Worm (Caenorhabditis elegans): ENCODE measurements around the gene col-170.

col-170 gene

DNA sequence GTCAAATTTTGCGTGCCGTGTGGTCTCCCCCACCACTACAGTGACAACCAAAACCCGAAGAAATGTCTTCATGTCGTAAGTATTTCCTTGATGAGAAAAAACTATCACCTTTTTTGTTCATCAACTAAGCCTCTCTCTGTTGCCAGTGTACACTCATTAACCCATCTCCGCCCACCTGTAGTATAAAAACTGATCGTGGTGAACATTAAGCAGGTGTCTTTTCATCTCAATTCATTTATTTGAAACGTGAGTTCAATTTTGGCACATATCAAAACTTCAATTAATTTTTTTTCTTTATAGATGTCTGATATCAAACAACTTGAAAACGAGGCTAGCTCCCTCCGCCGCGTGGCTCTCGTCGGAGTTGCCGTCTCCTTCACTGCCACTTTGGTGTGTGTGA, at the start of gene col-170:
col-170 (plus strand) TSS at position 301 of the 400 bp plus-strand sequence.
- no peak for TF ChIP-seq unc-62 (GFP tag; optimal IDR thresholded peaks at IDR 0.05)

DNA sequence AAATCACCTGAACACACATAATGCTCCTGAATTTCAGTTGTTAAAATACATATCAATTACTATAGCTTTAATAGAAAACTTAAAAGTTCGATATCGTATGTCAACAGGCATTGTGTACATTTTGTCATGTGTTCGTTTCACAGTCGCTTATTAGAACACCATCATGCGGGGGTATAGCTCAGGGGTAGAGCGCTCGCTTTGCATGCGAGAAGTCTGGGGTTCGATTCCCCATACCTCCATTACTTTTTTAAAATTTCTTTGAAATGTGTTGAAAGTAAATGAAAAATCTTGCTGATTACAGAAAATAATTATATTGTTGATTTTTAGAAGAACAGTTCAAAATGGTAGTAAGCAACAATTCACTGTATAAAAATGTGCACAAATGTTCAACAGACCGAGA, 45.4 kb upstream of the col-170 start:
- no peak for TF ChIP-seq unc-62 (GFP tag; optimal IDR thresholded peaks at IDR 0.05)

DNA sequence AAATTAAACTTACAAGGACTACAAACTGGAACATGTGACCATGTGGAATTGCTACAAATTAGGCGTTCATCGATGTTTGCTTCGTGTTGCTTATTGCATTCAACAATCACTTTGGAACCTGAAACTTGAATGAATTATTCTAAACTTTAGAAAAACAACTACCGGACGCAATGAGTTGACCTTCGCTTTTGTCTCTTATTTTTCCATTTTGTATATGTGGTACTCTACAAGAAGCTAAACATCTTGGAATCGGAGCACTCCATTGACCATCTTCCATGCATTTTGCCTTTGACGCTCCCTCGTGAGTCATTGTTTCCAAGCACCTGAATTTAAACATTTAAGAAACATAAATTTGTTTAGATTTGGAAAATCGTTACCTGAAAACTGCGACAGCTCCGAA, 42.5 kb upstream of the col-170 start:
- no peak for TF ChIP-seq unc-62 (GFP tag; optimal IDR thresholded peaks at IDR 0.05)

DNA sequence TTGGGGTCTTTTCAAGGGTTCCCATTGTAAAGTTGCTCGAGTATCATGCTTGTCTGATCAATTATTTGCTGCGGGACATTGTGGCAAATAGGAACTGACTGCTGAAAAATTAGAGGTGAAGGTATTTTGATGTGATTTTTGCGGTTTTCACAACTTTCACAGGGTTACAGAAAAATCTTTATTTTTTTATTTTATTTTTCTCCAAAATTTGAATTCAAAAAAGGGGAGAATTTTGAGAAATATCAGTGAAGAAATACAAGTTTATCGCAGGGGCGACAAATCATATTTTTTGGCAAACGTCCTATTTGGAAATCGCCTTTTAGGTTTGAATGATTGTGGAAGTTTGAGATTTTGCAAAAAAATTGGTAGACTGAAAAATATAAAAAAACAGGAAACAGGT, 39.9 kb upstream of the col-170 start, which contains the start of gene lev-9:
lev-9 (minus strand) TSS at position 101 of the 400 bp plus-strand sequence.
- no peak for TF ChIP-seq unc-62 (GFP tag; optimal IDR thresholded peaks at IDR 0.05)

DNA sequence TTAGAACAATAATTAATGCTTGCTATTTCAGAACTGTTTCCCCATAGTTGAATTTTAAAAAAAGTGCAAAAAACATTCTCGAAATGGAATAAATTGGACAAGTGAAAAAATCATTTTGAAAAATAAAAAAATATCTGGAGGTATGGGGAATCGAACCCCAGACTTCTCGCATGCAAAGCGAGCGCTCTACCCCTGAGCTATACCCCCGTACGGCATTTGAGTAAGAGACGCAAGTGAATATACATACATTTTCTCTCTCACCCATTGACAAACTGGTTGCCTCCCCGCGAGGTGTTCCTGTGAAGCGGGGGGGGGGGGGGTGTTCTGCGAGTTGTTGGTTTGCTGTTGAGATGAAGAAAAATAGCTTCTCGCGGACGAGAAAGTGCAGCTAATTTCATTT, 39.4 kb upstream of the col-170 start:
- no peak for TF ChIP-seq unc-62 (GFP tag; optimal IDR thresholded peaks at IDR 0.05)

DNA sequence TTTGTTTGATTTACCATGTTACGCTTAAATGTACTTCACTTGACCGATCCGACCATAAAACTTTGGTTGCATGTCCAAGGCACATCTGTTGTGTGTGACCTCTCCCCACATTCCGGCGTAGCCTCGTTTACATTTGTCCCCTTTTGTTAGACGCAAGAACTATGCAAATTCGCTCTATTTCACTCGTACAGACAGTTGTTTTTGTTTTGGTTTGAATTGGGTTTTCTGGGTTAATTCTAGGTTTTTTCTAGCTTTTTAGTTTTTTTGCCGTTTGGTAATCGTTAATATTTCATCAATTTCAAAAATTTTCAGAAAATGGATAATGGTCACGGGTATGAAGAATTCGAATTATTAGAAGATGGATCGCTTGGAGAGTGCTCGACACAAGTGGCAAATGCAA, 38.7 kb upstream of the col-170 start, which contains the start of gene mom-1:
mom-1 (plus strand) TSS at position 301 of the 400 bp plus-strand sequence.
- TF ChIP-seq unc-62 (GFP tag; optimal IDR thresholded peaks at IDR 0.05): no peak

DNA sequence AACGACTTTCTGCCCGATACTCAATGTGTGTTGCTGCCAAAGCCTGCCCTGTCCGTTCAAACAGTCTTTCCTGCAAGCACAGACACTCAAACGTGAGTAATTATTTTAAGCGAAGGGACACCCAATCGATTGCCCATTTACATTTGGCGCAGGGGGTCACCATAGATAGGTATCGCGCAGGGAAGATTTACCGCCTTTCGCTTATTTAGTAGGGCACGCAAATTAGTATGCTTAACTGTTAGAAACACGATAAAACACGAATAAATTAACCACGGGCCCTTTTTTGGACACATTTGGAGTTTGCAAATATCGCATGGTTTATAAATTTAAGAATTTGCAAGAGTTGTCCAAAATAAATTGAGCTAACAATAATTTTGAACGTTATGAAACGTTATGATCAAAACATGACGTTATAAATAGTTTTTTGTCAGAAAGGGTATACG, 35.1 kb upstream of the col-170 start:
- TF ChIP-seq unc-62 (GFP tag; optimal IDR thresholded peaks at IDR 0.05): peak; percentile 59

DNA sequence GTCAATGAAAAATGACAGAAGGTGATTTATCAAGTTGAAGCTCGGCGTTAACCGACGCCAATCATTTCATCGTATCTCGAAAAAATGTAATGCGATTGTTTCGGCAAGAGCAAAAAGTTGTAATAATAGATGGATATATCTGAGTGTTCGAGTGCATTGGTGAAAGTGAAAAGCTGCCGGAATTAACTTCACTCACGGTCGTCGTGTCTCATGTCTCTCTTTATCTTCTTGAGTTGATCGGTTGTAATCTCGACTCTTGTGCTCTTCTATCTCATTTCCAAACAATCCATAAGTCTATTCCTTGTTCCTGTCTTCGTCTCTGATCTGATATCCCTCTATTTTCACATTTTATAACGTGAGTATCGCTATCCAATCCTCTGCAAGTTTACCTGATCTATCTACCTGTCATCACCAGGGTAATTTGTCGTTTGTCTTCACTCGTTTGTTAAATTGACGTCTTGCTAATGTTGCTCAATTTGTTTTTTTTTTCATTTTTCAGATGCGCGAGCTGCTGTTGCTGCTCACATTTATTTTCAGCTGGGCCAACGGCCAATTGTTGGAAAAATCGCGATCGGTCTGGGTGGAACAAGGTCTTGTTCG, 31.8 kb upstream of the col-170 start, which contains the start of gene cest-16:
cest-16 (plus strand) TSS at position 302 of the 600 bp plus-strand sequence.
- TF ChIP-seq unc-62 (GFP tag; optimal IDR thresholded peaks at IDR 0.05): no peak

DNA sequence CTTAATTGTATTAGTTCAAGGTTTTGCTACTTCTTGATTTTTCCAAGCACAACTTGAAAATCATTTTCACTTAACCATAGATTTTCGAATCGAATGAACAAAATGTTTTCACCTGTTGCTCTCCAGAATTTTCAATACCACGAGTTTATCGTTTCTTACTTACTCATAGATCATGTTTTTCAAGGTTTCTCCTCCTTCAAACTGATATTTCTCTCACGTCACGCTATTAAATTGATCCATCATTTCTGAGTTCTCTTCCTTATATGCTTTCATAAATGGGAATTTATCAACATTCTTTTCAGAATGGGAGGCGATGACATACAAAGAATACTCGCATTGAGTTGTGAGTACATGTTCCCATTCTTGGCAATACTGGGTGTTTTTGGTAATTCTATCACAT, 20.1 kb upstream of the col-170 start, which contains the start of gene npr-38:
npr-38 (plus strand) TSS at position 301 of the 400 bp plus-strand sequence.
- no peak for TF ChIP-seq unc-62 (GFP tag; optimal IDR thresholded peaks at IDR 0.05)

DNA sequence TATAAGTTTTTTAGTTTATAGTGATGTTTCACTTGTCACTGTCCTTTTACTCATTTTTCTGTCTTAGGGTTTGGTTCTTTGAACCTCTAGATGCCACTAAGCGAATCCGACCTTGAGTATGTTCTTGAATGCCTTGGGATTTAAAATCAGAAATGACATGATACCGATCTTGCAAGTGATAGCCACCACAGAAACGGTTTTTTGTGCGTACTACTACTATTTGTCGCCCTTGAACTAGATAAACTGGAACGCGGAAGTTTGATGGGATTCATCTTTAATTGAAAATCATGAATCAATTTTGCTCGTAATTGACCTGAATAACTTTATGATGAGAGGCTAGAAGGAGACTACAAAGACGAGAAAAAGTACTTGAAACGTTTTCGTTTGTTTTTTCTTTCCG, 12.7 kb upstream of the col-170 start:
- no peak for TF ChIP-seq unc-62 (GFP tag; optimal IDR thresholded peaks at IDR 0.05)

DNA sequence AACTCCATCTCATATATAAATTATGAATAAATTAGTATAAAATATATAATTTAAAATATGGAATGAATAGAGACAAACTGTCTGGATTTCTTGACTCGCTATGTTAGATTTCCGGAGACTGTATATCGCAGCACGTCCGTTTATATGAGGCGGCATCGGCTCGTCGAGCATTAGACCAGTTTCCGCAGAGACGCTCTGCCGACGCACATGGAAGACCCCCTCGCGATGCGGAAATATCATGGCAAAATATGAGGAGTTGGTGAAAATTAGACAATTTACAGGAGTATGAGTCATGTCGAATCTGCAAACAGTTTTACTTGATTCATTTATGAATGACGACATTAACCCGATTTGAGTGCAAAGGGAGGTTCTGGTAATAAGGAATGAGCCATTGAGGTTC, 12.0 kb upstream of the col-170 start, which contains the start of gene chtb-3:
chtb-3 (minus strand) TSS at position 101 of the 400 bp plus-strand sequence.
- TF ChIP-seq unc-62 (GFP tag; optimal IDR thresholded peaks at IDR 0.05): no peak

DNA sequence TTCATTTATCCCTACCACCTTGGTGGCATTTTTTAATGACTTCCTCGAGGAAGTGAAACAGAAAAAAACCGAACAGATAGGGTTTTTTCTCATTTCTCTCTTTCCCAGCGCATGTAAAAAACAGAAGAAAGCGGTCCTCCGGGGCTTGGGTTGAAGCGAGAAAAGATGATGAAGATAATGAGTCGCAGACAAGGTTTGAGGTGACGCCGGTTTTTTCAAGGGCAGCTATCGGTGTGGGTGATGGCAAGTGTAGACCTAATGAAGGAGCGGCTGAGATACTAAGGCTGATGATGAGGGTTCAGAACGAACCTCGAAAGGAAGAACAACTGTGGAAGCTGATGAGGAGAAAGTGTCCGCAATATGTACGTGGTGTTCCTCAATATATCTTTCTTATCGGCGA, 10.6 kb upstream of the col-170 start:
- TF ChIP-seq unc-62 (GFP tag; optimal IDR thresholded peaks at IDR 0.05): no peak

DNA sequence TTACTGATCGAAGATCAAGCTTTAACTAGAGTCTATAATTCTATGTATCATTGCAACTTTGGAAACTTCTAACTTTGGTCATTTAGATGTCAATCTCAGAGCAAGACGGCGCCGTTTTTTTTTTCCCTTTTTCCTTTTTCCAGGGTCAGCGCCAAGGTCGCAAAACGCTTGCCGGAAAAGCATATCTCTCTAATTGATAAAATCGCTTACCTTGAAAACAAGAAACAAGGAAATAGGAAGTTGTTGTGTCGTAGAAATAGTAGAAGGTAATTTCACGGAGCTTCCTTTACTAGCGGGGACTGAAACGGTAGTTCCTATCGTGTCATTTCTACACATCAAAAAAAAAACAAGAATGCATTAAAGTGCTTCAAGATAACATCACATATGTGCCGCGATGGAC, 10.1 kb upstream of the col-170 start:
- TF ChIP-seq unc-62 (GFP tag; optimal IDR thresholded peaks at IDR 0.05): no peak

DNA sequence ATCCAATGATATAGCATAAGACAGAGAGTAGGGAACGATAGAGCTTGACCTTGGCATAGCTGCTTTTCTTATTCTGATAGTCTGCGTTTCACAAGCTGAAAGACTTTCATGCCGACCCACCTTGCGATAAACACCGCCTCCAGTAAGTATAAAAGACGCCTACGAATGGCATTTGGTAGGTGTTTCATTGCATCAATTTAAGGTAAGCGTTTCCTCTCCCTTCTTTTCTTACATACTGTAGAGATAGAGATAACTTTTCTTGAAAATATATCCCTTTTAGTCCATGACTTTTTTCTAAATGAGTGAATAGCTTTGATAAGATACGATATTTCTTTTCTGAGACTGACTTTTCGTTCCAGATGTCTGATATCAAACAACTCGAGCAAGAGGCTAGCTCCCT, 8.4 kb upstream of the col-170 start, which contains the start of gene col-167:
col-167 (plus strand) TSS at position 360 of the 400 bp plus-strand sequence.
- no peak for TF ChIP-seq unc-62 (GFP tag; optimal IDR thresholded peaks at IDR 0.05)

DNA sequence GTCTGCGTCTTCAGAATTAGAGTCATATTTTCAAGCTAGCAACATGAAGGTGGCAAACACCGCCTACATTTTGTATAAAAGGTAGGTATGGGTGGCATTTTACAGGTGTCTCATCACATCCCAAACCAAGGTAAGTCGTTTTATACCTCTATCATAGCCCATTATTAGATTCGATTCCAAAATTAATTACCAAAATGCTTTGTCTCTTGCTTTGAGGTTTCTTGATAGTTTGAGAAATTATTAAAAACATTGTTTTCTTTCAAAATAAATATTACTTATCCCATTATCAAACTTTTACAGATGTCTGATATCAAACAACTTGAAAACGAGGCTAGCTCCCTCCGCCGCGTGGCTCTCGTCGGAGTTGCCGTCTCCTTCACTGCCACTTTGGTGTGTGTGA, 5.4 kb upstream of the col-170 start, which contains the start of gene col-168:
col-168 (plus strand) TSS at position 301 of the 400 bp plus-strand sequence.
- no peak for TF ChIP-seq unc-62 (GFP tag; optimal IDR thresholded peaks at IDR 0.05)

DNA sequence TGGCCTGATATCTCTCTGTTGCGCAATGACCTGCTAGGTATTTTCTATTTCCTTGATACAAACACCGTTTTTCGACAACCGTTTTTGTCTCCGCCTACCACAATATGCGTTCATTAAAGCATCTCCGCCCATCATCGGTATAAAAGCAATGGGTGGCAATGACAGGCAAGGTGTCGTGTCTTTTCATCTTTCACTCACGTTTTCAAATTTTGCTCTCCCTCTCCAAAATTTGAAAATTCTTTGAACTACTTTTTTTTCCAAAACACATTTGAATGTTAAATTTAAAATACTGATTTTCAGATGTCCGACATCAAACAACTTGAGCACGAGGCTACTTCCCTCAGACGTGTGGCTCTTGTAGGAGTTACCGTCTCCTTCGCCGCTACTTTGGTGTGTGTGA, 2.6 kb upstream of the col-170 start, which contains the start of gene col-169:
col-169 (plus strand) TSS at position 301 of the 400 bp plus-strand sequence.
- TF ChIP-seq unc-62 (GFP tag; optimal IDR thresholded peaks at IDR 0.05): no peak

DNA sequence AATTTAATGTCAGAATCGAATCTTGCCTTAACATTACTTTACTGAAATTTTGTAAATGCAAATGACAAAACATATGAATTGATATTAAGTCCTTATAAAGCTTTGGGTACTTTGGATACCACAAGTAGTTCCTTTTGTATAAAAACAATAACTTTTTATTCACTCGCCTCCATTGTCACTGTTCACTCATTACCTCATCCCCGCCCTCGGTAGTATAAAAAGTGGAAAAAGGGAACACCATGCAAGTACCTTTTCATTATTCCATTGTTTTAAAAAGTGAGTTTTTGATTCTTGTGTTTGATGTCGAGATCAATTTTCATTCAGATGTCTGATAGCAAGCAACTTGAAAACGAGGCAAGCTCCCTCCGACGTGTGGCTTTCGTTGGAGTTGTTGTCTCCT, 2.5 kb downstream of the col-170 start, which contains the start of gene col-171:
col-171 (plus strand) TSS at position 301 of the 400 bp plus-strand sequence.
- TF ChIP-seq unc-62 (GFP tag; optimal IDR thresholded peaks at IDR 0.05): no peak
